Fruit fly (Drosophila melanogaster) whole organism, adult: ENCODE data around the gene CG32856.
A peak's percentile ranks its signal among the peaks of the same experiment; 100 is the strongest.

Experiments
- CG11617 ChIP-seq: fragments of 200-800 bp; sonication (Bioruptor generic); optimal IDR thresholded peaks from 2 replicates; lab custom pipeline; 2017; ENCODE audit warnings: mild to moderate bottlenecking, missing biosample characterization, missing genetic modification reagents, missing genetic modification characterization
- CG12768 ChIP-seq: fragments of 200-800 bp; sonication (Bioruptor generic); optimal IDR thresholded peaks from 2 replicates; lab custom pipeline; 2017; ENCODE audit warnings: missing biosample characterization, missing genetic modification characterization, mild to moderate bottlenecking, moderate library complexity, missing genetic modification reagents
- CG14711 ChIP-seq: fragments of 200-800 bp; sonication (Bioruptor generic); optimal IDR thresholded peaks from 2 replicates; lab custom pipeline; 2018; ENCODE audit warnings: missing biosample characterization, mild to moderate bottlenecking, missing genetic modification characterization, moderate library complexity
- CG1620 ChIP-seq: fragments of 200-800 bp; sonication (Bioruptor generic); optimal IDR thresholded peaks from 2 replicates; lab custom pipeline; 2016; ENCODE audit warnings: missing biosample characterization, missing genetic modification characterization
- CG33017 ChIP-seq: fragments of 200-800 bp; sonication (Bioruptor generic); optimal IDR thresholded peaks from 2 replicates; lab custom pipeline; 2018; ENCODE audit warnings: missing biosample characterization, mild to moderate bottlenecking, missing genetic modification characterization, moderate library complexity
- CG5204 ChIP-seq: fragments of 200-800 bp; sonication (Bioruptor generic); optimal IDR thresholded peaks from 2 replicates; lab custom pipeline; 2016; ENCODE audit warnings: missing biosample characterization, missing genetic modification characterization
- CG7045 ChIP-seq: fragments of 200-800 bp; sonication (Bioruptor generic); optimal IDR thresholded peaks from 2 replicates; lab custom pipeline; 2017; ENCODE audit warnings: missing biosample characterization, mild to moderate bottlenecking, missing genetic modification characterization
- CG7101 ChIP-seq: fragments of 200-800 bp; sonication (Bioruptor generic); optimal IDR thresholded peaks from 2 replicates; lab custom pipeline; 2018; ENCODE audit warnings: missing biosample characterization, mild to moderate bottlenecking, missing genetic modification characterization, moderate library complexity
- Clk ChIP-seq: fragments of 200-800 bp; sonication (Bioruptor generic); optimal IDR thresholded peaks from 2 replicates; lab custom pipeline; 2017; ENCODE audit warnings: missing biosample characterization, missing genetic modification characterization
- Crg-1 ChIP-seq: fragments of 200-800 bp; sonication (Bioruptor generic); optimal IDR thresholded peaks from 2 replicates; lab custom pipeline; 2016; ENCODE audit warnings: missing biosample characterization, missing genetic modification characterization
- Hr96 ChIP-seq: fragments of 200-800 bp; sonication (Bioruptor generic); optimal IDR thresholded peaks from 2 replicates; lab custom pipeline; 2016; ENCODE audit warnings: missing biosample characterization, missing genetic modification characterization
- Mnt ChIP-seq: fragments of 200-800 bp; sonication (Bioruptor generic); optimal IDR thresholded peaks from 2 replicates; lab custom pipeline; 2016; ENCODE audit warnings: missing biosample characterization, mild to moderate bottlenecking, missing genetic modification characterization
- bab1 ChIP-seq: fragments of 200-800 bp; sonication (Bioruptor generic); optimal IDR thresholded peaks from 3 replicates; lab custom pipeline; 2019; ENCODE audit warnings: missing biosample characterization, mild to moderate bottlenecking, missing genetic modification characterization, moderate library complexity
- cic ChIP-seq: fragments of 200-800 bp; sonication (Bioruptor generic); optimal IDR thresholded peaks from 2 replicates; lab custom pipeline; 2017; ENCODE audit warnings: missing biosample characterization, mild to moderate bottlenecking, missing genetic modification characterization, moderate library complexity
- cnc ChIP-seq, 2 experiments: fragments of >200 bp; optimal IDR thresholded peaks; 2 replicates each; lab custom pipeline; 2017
- kay ChIP-seq: fragments of 200-800 bp; sonication (Bioruptor generic); peaks from one replicate; lab custom pipeline; 2016; ENCODE audit warnings: missing biosample characterization, missing genetic modification characterization, borderline replicate concordance
- ovo ChIP-seq: fragments of 200-800 bp; sonication (Bioruptor generic); optimal IDR thresholded peaks from 2 replicates; lab custom pipeline; 2016; ENCODE audit warnings: missing biosample characterization, missing genetic modification characterization
- pad ChIP-seq: fragments of 200-800 bp; sonication (Bioruptor generic); optimal IDR thresholded peaks from 3 replicates; lab custom pipeline; 2017; ENCODE audit warnings: missing biosample characterization, missing genetic modification characterization, mild to moderate bottlenecking, moderate library complexity, missing genetic modification reagents
- tj ChIP-seq: fragments of 200-800 bp; sonication (Bioruptor generic); optimal IDR thresholded peaks from 3 replicates; lab custom pipeline; 2017; ENCODE audit warnings: missing biosample characterization, mild to moderate bottlenecking, missing genetic modification characterization, moderate library complexity
- toe ChIP-seq: fragments of 200-800 bp; sonication (Bioruptor generic); optimal IDR thresholded peaks from 2 replicates; lab custom pipeline; 2016; ENCODE audit warnings: missing biosample characterization, missing genetic modification characterization

Gene CG32856

dm6 chr3R:15965169-15965568, at the start of gene CG32856, which contains the start of gene Rbf2:
Gene CG32856 (minus strand): TSS chr3R:15965351.
Gene Rbf2 (plus strand): TSS chr3R:15965446.
- peak; percentile 85 for TF ChIP-seq Hr96 (GFP tag; lab: Kevin White, UChicago)
- TF ChIP-seq cic (GFP tag; lab: Kevin White, UChicago), result peak; percentile 31
- TF ChIP-seq toe (GFP tag; lab: Kevin White, UChicago), result peak; percentile 72
- no peak for TF ChIP-seq CG5204 (GFP tag; lab: Kevin White, UChicago)
- TF ChIP-seq CG12768 (GFP tag; lab: Kevin White, UChicago), result peak; percentile 28
- TF ChIP-seq ovo (GFP tag; lab: Kevin White, UChicago), result peak; percentile 73
- peak; percentile 64 for TF ChIP-seq Mnt (GFP tag; lab: Kevin White, UChicago)
- peak; percentile 70 for TF ChIP-seq Crg-1 (GFP tag; lab: Kevin White, UChicago)
- TF ChIP-seq Clk (GFP tag; lab: Kevin White, UChicago), result no peak
- peak; percentile 60 for TF ChIP-seq CG14711 (tag; lab: Kevin White, UChicago)
- peak; percentile 95 for TF ChIP-seq CG7101 (tag; lab: Kevin White, UChicago)
- peak; percentile 2 for TF ChIP-seq pad (GFP tag; lab: Kevin White, UChicago)
- TF ChIP-seq CG33017 (tag; lab: Kevin White, UChicago), result peak; percentile 94
- TF ChIP-seq CG7045 (GFP tag; lab: Kevin White, UChicago), result peak; percentile 71
- no peak for TF ChIP-seq kay (GFP tag; lab: Kevin White, UChicago)
- peak; percentile 92 for TF ChIP-seq bab1 (GFP tag; lab: Kevin White, UChicago)
- TF ChIP-seq tj (GFP tag; lab: Kevin White, UChicago), result peak; percentile 64
- TF ChIP-seq CG11617 (GFP tag; lab: Kevin White, UChicago), result peak; percentile 87
- no peak for TF ChIP-seq cnc (optimal IDR thresholded peaks at IDR 0.05; lab: Kevin White, UChicago)
- TF ChIP-seq CG1620 (GFP tag; lab: Kevin White, UChicago), result peak; percentile 94

- no peak for TF ChIP-seq CG11617 (GFP tag; lab: Kevin White, UChicago)
- no peak for TF ChIP-seq CG7101 (tag; lab: Kevin White, UChicago)
- TF ChIP-seq Mnt (GFP tag; lab: Kevin White, UChicago), result peak; percentile 4
- peak; percentile 88 for TF ChIP-seq cic (GFP tag; lab: Kevin White, UChicago)
- no peak for TF ChIP-seq Hr96 (GFP tag; lab: Kevin White, UChicago)
- TF ChIP-seq CG12768 (GFP tag; lab: Kevin White, UChicago), result no peak
Observed at dm6 chr3R:16014573-16014972, 49.4 kb upstream of the CG32856 start.

dm6 chr3R:16013580-16013979, 48.4 kb upstream of the CG32856 start:
- TF ChIP-seq tj (GFP tag; lab: Kevin White, UChicago), result no peak
- no peak for TF ChIP-seq CG33017 (tag; lab: Kevin White, UChicago)
- no peak for TF ChIP-seq Mnt (GFP tag; lab: Kevin White, UChicago)
- TF ChIP-seq bab1 (GFP tag; lab: Kevin White, UChicago), result no peak
- TF ChIP-seq pad (GFP tag; lab: Kevin White, UChicago), result no peak
- no peak for TF ChIP-seq kay (GFP tag; lab: Kevin White, UChicago)
- TF ChIP-seq ovo (GFP tag; lab: Kevin White, UChicago), result no peak
- TF ChIP-seq toe (GFP tag; lab: Kevin White, UChicago), result no peak
- TF ChIP-seq Crg-1 (GFP tag; lab: Kevin White, UChicago), result no peak
- TF ChIP-seq CG5204 (GFP tag; lab: Kevin White, UChicago), result no peak
- TF ChIP-seq CG12768 (GFP tag; lab: Kevin White, UChicago), result no peak
- TF ChIP-seq Clk (GFP tag; lab: Kevin White, UChicago), result no peak
- TF ChIP-seq cic (GFP tag; lab: Kevin White, UChicago), result no peak
- no peak for TF ChIP-seq Hr96 (GFP tag; lab: Kevin White, UChicago)
- TF ChIP-seq CG14711 (tag; lab: Kevin White, UChicago), result no peak
- no peak for TF ChIP-seq CG7101 (tag; lab: Kevin White, UChicago)
- TF ChIP-seq CG7045 (GFP tag; lab: Kevin White, UChicago), result no peak
- no peak for TF ChIP-seq CG1620 (GFP tag; lab: Kevin White, UChicago)

- TF ChIP-seq bab1 (GFP tag; lab: Kevin White, UChicago) (no peak), CG5204 (GFP tag; lab: Kevin White, UChicago) (no peak), cnc (optimal IDR thresholded peaks at IDR 0.05; lab: Kevin White, UChicago) (no peak), Mnt (GFP tag; lab: Kevin White, UChicago) (peak; percentile 52), pad (GFP tag; lab: Kevin White, UChicago) (peak; percentile 46), CG14711 (tag; lab: Kevin White, UChicago) (peak; percentile 23), kay (GFP tag; lab: Kevin White, UChicago) (peak; percentile 91), CG33017 (tag; lab: Kevin White, UChicago) (peak; percentile 49), toe (GFP tag; lab: Kevin White, UChicago) (no peak), ovo (GFP tag; lab: Kevin White, UChicago) (peak; percentile 57), CG12768 (GFP tag; lab: Kevin White, UChicago) (peak; percentile 69), CG1620 (GFP tag; lab: Kevin White, UChicago) (no peak), tj (GFP tag; lab: Kevin White, UChicago) (peak; percentile 56), Hr96 (GFP tag; lab: Kevin White, UChicago) (peak; percentile 62), CG11617 (GFP tag; lab: Kevin White, UChicago) (peak; percentile 49), cic (GFP tag; lab: Kevin White, UChicago) (peak; percentile 92), Crg-1 (GFP tag; lab: Kevin White, UChicago) (peak; percentile 6), Clk (GFP tag; lab: Kevin White, UChicago) (peak; percentile 74), CG7101 (tag; lab: Kevin White, UChicago) (peak; percentile 45), CG7045 (GFP tag; lab: Kevin White, UChicago) (peak; percentile 71)
Observed at dm6 chr3R:16011698-16012332, 46.7 kb upstream of the CG32856 start.
